Fruit fly (Drosophila melanogaster) whole organism, embryonic: ENCODE measurements around the gene CG32379.

Experiments used
- Abd-B ChIP-seq: fragments of 200-800 bp; sonication (Bioruptor generic); optimal IDR thresholded peaks from 2 replicates; lab custom pipeline; 2018; ENCODE audit warnings: missing biosample characterization, mild to moderate bottlenecking, missing genetic modification characterization, moderate library complexity
- Atf-2 ChIP-seq: fragments of 200-800 bp; sonication (Bioruptor generic); optimal IDR thresholded peaks from 2 replicates; lab custom pipeline; 2016; ENCODE audit warnings: missing biosample characterization, missing genetic modification characterization
- BEAF-32 ChIP-seq: fragments of 200-800 bp; sonication (Bioruptor generic); optimal IDR thresholded peaks from 3 replicates; lab custom pipeline; 2017; ENCODE audit warnings: missing biosample characterization, missing genetic modification characterization, mild to moderate bottlenecking, moderate library complexity, missing genetic modification reagents
- CG10267 ChIP-seq: fragments of 200-800 bp; sonication (Bioruptor generic); optimal IDR thresholded peaks from 2 replicates; lab custom pipeline; 2018; ENCODE audit warnings: missing biosample characterization, mild to moderate bottlenecking, missing genetic modification characterization, moderate library complexity
- CG11247 ChIP-seq: fragments of 200-800 bp; sonication (Bioruptor generic); IDR thresholded peaks from 2 replicates; pipeline ENCODE4 v1.3.6; 2022; ENCODE audit warnings: missing biosample characterization, missing genetic modification characterization
- CG11504 ChIP-seq: fragments of 200-800 bp; sonication (Bioruptor generic); optimal IDR thresholded peaks from 3 replicates; lab custom pipeline; 2019; ENCODE audit warnings: missing biosample characterization, mild to moderate bottlenecking, missing genetic modification characterization, moderate library complexity
- CG15601 ChIP-seq: fragments of 200-800 bp; sonication (Bioruptor generic); optimal IDR thresholded peaks from 3 replicates; lab custom pipeline; 2019; ENCODE audit warnings: missing biosample characterization, mild to moderate bottlenecking, missing genetic modification characterization, moderate library complexity
- CG1602 ChIP-seq: fragments of 200-800 bp; sonication (Bioruptor generic); optimal IDR thresholded peaks from 3 replicates; lab custom pipeline; 2016; ENCODE audit warnings: missing biosample characterization, missing genetic modification characterization
- CG17385 ChIP-seq: fragments of 200-800 bp; sonication (Bioruptor generic); optimal IDR thresholded peaks from 3 replicates; lab custom pipeline; 2018; ENCODE audit warnings: missing biosample characterization, mild to moderate bottlenecking, missing genetic modification characterization
- CG1832 ChIP-seq: fragments of 200-800 bp; sonication (Bioruptor generic); optimal IDR thresholded peaks from 2 replicates; lab custom pipeline; 2017; ENCODE audit warnings: missing biosample characterization, mild to moderate bottlenecking, missing genetic modification characterization, inconsistent platforms
- CG3065 ChIP-seq: fragments of 200-800 bp; sonication (Bioruptor generic); optimal IDR thresholded peaks from 2 replicates; lab custom pipeline; 2016; ENCODE audit warnings: missing biosample characterization, missing genetic modification characterization
- CG32767 ChIP-seq: fragments of 200-800 bp; sonication (Bioruptor generic); IDR thresholded peaks from 2 replicates; pipeline ENCODE4 v1.3.6; 2022; ENCODE audit warnings: missing biosample characterization, missing genetic modification characterization
- CG34224 ChIP-seq: fragments of 200-800 bp; sonication (Bioruptor generic); IDR thresholded peaks from 3 replicates; pipeline ENCODE4 v1.3.6; 2022; ENCODE audit warnings: missing biosample characterization, missing genetic modification characterization; ENCODE audit not compliant: partially characterized antibody
- CG3847 ChIP-seq: fragments of 200-800 bp; sonication (Bioruptor generic); IDR thresholded peaks from 2 replicates; pipeline ENCODE4 v1.3.6; 2022; ENCODE audit warnings: missing biosample characterization, missing genetic modification characterization
- CG6175 ChIP-seq: fragments of 200-800 bp; sonication (Bioruptor generic); IDR thresholded peaks from 3 replicates; pipeline ENCODE4 v1.3.6; 2022; ENCODE audit warnings: missing biosample characterization, missing genetic modification characterization
- CG8924 ChIP-seq: fragments of 200-800 bp; optimal IDR thresholded peaks from 3 replicates; lab custom pipeline; 2019; ENCODE audit warnings: missing biosample characterization, mild to moderate bottlenecking, missing genetic modification characterization, moderate library complexity
- Chrac-16 ChIP-seq: fragments of 200-800 bp; sonication (Bioruptor generic); optimal IDR thresholded peaks from 3 replicates; lab custom pipeline; 2016; ENCODE audit warnings: missing biosample characterization, missing genetic modification characterization
- GATAe ChIP-seq: fragments of 200-800 bp; sonication (Bioruptor generic); conservative IDR thresholded peaks from 2 replicates; pipeline ENCODE4 v1.3.6; 2022; ENCODE audit warnings: missing biosample characterization, missing genetic modification characterization
- HLHmδ ChIP-seq: fragments of 200-800 bp; sonication (Bioruptor generic); optimal IDR thresholded peaks from 2 replicates; lab custom pipeline; 2018; ENCODE audit warnings: missing biosample characterization, mild to moderate bottlenecking, missing genetic modification characterization, moderate library complexity
- Hand ChIP-seq: fragments of 200-800 bp; sonication (Bioruptor generic); optimal IDR thresholded peaks from 2 replicates; lab custom pipeline; 2017; ENCODE audit warnings: mild to moderate bottlenecking, missing biosample characterization, missing genetic modification reagents, missing genetic modification characterization
- Lhr ChIP-seq: fragments of 200-800 bp; sonication (Bioruptor generic); optimal IDR thresholded peaks from 3 replicates; lab custom pipeline; 2017; ENCODE audit warnings: mild to moderate bottlenecking, missing biosample characterization, missing genetic modification reagents, missing genetic modification characterization
- Lim3 ChIP-seq: fragments of 200-800 bp; sonication (Bioruptor generic); IDR thresholded peaks from 2 replicates; pipeline ENCODE4 v1.3.6; 2022; ENCODE audit warnings: missing biosample characterization, missing genetic modification characterization
- Med ChIP-seq: fragments of 200-800 bp; sonication (Bioruptor generic); peaks from one replicate; lab custom pipeline; 2016; ENCODE audit warnings: missing biosample characterization, missing genetic modification characterization, mild to moderate bottlenecking, inconsistent platforms, moderate library complexity
- NK7.1 ChIP-seq: fragments of 200-800 bp; sonication (Bioruptor generic); optimal IDR thresholded peaks from 3 replicates; lab custom pipeline; 2016; ENCODE audit warnings: missing biosample characterization, missing genetic modification characterization
- NfI ChIP-seq: fragments of 200-800 bp; sonication (Bioruptor generic); optimal IDR thresholded peaks from 3 replicates; lab custom pipeline; 2018; ENCODE audit warnings: missing biosample characterization, mild to moderate bottlenecking, missing genetic modification characterization, moderate library complexity
- Sin3A ChIP-seq: fragments of >200 bp; optimal IDR thresholded peaks from 2 replicates; lab custom pipeline; 2018
- Tbp ChIP-seq: fragments of >200 bp; optimal IDR thresholded peaks from 2 replicates; lab custom pipeline; 2018; ENCODE audit warnings: missing biosample characterization, missing genetic modification characterization
- ash1 ChIP-seq: fragments of 200-800 bp; sonication (Bioruptor generic); optimal IDR thresholded peaks from 2 replicates; lab custom pipeline; 2018; ENCODE audit warnings: missing biosample characterization, mild to moderate bottlenecking, missing genetic modification characterization
- dan ChIP-seq: fragments of 200-800 bp; sonication (Bioruptor generic); IDR thresholded peaks from 2 replicates; pipeline ENCODE4 v1.3.6; 2022; ENCODE audit warnings: missing biosample characterization, missing genetic modification characterization
- dysf ChIP-seq: fragments of 200-800 bp; sonication (Bioruptor generic); IDR thresholded peaks from 3 replicates; pipeline ENCODE4 v1.3.6; 2022; ENCODE audit warnings: missing biosample characterization, missing genetic modification characterization
- fd96Cb ChIP-seq: fragments of 200-800 bp; sonication (Bioruptor generic); optimal IDR thresholded peaks from 2 replicates; lab custom pipeline; 2018; ENCODE audit warnings: missing biosample characterization, mild to moderate bottlenecking, missing genetic modification characterization, moderate library complexity
- gce ChIP-seq: fragments of 200-800 bp; sonication (Bioruptor generic); IDR thresholded peaks from 3 replicates; pipeline ENCODE4 v1.3.6; 2022; ENCODE audit warnings: missing biosample characterization, missing genetic modification characterization
- gcm ChIP-seq: fragments of 200-800 bp; sonication (Bioruptor generic); optimal IDR thresholded peaks from 2 replicates; lab custom pipeline; 2019; ENCODE audit warnings: missing biosample characterization, mild to moderate bottlenecking, missing genetic modification characterization, moderate library complexity
- gem ChIP-seq: fragments of 200-800 bp; sonication (Bioruptor generic); optimal IDR thresholded peaks from 2 replicates; lab custom pipeline; 2019; ENCODE audit warnings: missing biosample characterization, mild to moderate bottlenecking, missing genetic modification characterization, moderate library complexity
- kay ChIP-seq: fragments of 200-800 bp; sonication (Bioruptor generic); optimal IDR thresholded peaks from 2 replicates; lab custom pipeline; 2016; ENCODE audit warnings: missing biosample characterization, missing genetic modification characterization
- mld ChIP-seq: fragments of 200-800 bp; sonication (Bioruptor generic); IDR thresholded peaks from 3 replicates; pipeline ENCODE4 v1.3.6; 2022; ENCODE audit warnings: missing biosample characterization, missing genetic modification characterization; ENCODE audit not compliant: partially characterized antibody
- otp ChIP-seq: fragments of 200-800 bp; sonication (Bioruptor generic); IDR thresholded peaks from 3 replicates; pipeline ENCODE4, ENCODE4 v1.3.6; 2022; ENCODE audit warnings: missing biosample characterization, missing genetic modification characterization
- pfk ChIP-seq: fragments of 200-800 bp; sonication (Bioruptor generic); optimal IDR thresholded peaks from 2 replicates; lab custom pipeline; 2018; ENCODE audit warnings: missing biosample characterization, mild to moderate bottlenecking, missing genetic modification characterization, moderate library complexity
- pho ChIP-seq: fragments of 200-800 bp; sonication (Bioruptor generic); optimal IDR thresholded peaks from 2 replicates; lab custom pipeline; 2016; ENCODE audit warnings: missing biosample characterization, missing genetic modification characterization
- sens-2 ChIP-seq: fragments of 200-800 bp; sonication (Bioruptor generic); IDR thresholded peaks from 2 replicates; pipeline ENCODE4 v1.3.6; 2022; ENCODE audit warnings: missing biosample characterization, missing genetic modification characterization
- slou ChIP-seq: fragments of 200-800 bp; sonication (Bioruptor generic); optimal IDR thresholded peaks from 3 replicates; lab custom pipeline; 2016; ENCODE audit warnings: missing biosample characterization, missing genetic modification characterization
- sob ChIP-seq: fragments of 200-800 bp; sonication (Bioruptor generic); IDR thresholded peaks from 2 replicates; pipeline ENCODE4 v1.3.6; 2022; ENCODE audit warnings: missing biosample characterization, missing genetic modification characterization
- tll ChIP-seq, 2 experiments: fragments of 200-800 bp in 1 of 2; fragments of >200 bp in 1 of 2; sonication (Bioruptor generic) in 1 of 2; optimal IDR thresholded peaks; 2 replicates each; lab custom pipeline; 2017 to 2019; ENCODE audit warnings: missing biosample characterization in 2 of 2, missing genetic modification characterization in 2 of 2, mild to moderate bottlenecking in 1 of 2, moderate library complexity in 1 of 2
- trem ChIP-seq: fragments of 200-800 bp; optimal IDR thresholded peaks from 3 replicates; lab custom pipeline; 2019; ENCODE audit warnings: missing biosample characterization, mild to moderate bottlenecking, missing genetic modification characterization, moderate library complexity
- tup ChIP-seq: fragments of 200-800 bp; sonication (Bioruptor generic); optimal IDR thresholded peaks from 2 replicates; lab custom pipeline; 2016; ENCODE audit warnings: missing biosample characterization, mild to moderate bottlenecking, missing genetic modification characterization, moderate library complexity
- twi ChIP-seq: fragments of 200-800 bp; optimal IDR thresholded peaks from 2 replicates; lab custom pipeline; 2019; ENCODE audit warnings: missing biosample characterization, mild to moderate bottlenecking, missing genetic modification characterization, moderate library complexity
- usp ChIP-seq: fragments of >200 bp; optimal IDR thresholded peaks from 2 replicates; lab custom pipeline; 2017; ENCODE audit warnings: missing biosample characterization, missing genetic modification characterization
- wor ChIP-seq: fragments of 200-800 bp; sonication (Bioruptor generic); IDR thresholded peaks from 2 replicates; pipeline ENCODE4 v1.3.6; 2022; ENCODE audit warnings: missing biosample characterization, missing genetic modification characterization
- yki ChIP-seq: fragments of >200 bp; optimal IDR thresholded peaks from 3 replicates; lab custom pipeline; 2018
- zfh2 ChIP-seq: fragments of 200-800 bp; sonication (Bioruptor generic); optimal IDR thresholded peaks from 2 replicates; lab custom pipeline; 2016; ENCODE audit warnings: missing biosample characterization, missing genetic modification characterization

The CG32379 gene

DNA sequence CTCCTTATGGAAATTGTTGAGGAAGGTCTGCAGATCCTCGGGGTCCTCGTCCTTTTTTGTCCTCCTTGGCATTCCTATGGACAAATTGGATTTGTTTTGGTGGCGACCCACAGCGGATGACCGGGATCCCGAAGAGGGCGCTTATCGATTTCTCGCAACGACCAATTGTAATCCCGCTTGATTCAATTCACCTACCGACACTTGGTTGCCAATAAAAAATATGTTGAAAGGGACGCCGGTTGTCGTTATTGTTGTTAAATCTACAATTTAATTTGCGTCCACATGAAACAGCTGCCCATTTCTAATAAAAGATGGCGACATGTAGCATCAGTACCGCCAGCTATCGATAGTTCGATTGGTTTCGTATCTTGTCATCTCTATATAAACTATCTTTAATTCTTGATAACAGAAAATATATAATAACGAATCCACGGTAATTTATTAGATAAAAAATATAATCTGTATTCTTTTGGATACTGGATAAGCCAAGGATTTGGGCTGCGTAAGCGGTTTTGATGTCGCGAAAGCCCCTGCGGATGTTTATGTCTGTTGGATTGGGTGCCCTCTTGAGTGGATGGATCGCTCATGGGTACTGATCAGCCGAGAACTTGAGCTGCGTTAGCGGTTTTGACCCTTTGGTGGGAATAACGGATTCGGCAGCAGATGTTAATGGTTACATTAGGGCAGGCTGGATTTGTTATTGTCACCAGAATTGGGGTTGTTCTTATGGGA is 39.6 kb upstream of the CG32379 start, which contains the start of gene CTCF (continued):
- TF ChIP-seq sens-2 (GFP tag; lab: Robert Waterston, UW) (no peak), CG8924 (tag; lab: Kevin White, UChicago) (peak; percentile 69), Lim3 (GFP tag; lab: Robert Waterston, UW) (no peak), GATAe (GFP tag; lab: Robert Waterston, UW) (peak; percentile 69), CG1602 (peak; percentile 3), Chrac-16 (peak; percentile 27), CG3065 (GFP tag; lab: Kevin White, UChicago) (no peak), wor (GFP tag; lab: Robert Waterston, UW) (no peak; the same call in 1 of the 2 replicates), dan (GFP tag; lab: Robert Waterston, UW) (no peak), CG17385 (GFP tag; lab: Kevin White, UChicago) (peak; percentile 19), CG32767 (GFP tag; lab: Robert Waterston, UW) (no peak), gem (no peak), gcm (peak; percentile 35), sob (GFP tag; lab: Robert Waterston, UW) (no peak), CG11247 (peak; percentile 45; the same call in 1 of the 2 replicates), pfk (peak; percentile 16), Atf-2 (GFP tag; lab: Kevin White, UChicago) (no peak), yki (lab: Kevin White, UChicago) (no peak), tll (GFP tag; optimal IDR thresholded peaks at IDR 0.05; lab: Kevin White, UChicago) (no peak), fd96Cb (tag; lab: Kevin White, UChicago) (peak; percentile 25), CG11504 (no peak), usp (no peak), BEAF-32 (peak; percentile 85), CG3847 (GFP tag; lab: Robert Waterston, UW) (0 out of 2 replicates have a peak, but pooled peaks have one; percentile 6), twi (tag; lab: Kevin White, UChicago) (peak; percentile 35), dysf (GFP tag; lab: Robert Waterston, UW) (peak; percentile 67; the same call in 2 of the 3 replicates), zfh2 (GFP tag; lab: Kevin White, UChicago) (no peak), Sin3A (lab: Kevin White, UChicago) (peak; percentile 44), NK7.1 (GFP tag; lab: Kevin White, UChicago) (peak; percentile 20), Hand (GFP tag; lab: Kevin White, UChicago) (no peak), otp (GFP tag; lab: Robert Waterston, UW) (no peak), CG34224 (GFP tag; lab: Robert Waterston, UW) (peak; percentile 73), CG1832 (no peak), CG6175 (GFP tag; lab: Robert Waterston, UW) (no peak), Lhr (GFP tag; lab: Kevin White, UChicago) (peak; percentile 46), Med (peak; percentile 88), NfI (GFP tag; lab: Kevin White, UChicago) (peak; percentile 46), kay (GFP tag; lab: Kevin White, UChicago) (no peak), tup (no peak), CG10267 (tag; lab: Kevin White, UChicago) (peak; percentile 62), slou (no peak), trem (tag; lab: Kevin White, UChicago) (peak; percentile 91), Abd-B (GFP tag; lab: Kevin White, UChicago) (peak; percentile 14), Tbp (peak; percentile 49), mld (peak; percentile 70; the same call in 2 of the 3 replicates), gce (GFP tag; lab: Robert Waterston, UW) (peak; percentile 62; the same call in 1 of the 3 replicates), HLHmδ (GFP tag; lab: Kevin White, UChicago) (no peak), pho (GFP tag; lab: Kevin White, UChicago) (no peak), ash1 (no peak), CG15601 (tag; lab: Kevin White, UChicago) (peak; percentile 34)
